Worm (Caenorhabditis elegans): Measurements from ENCODE around the gene alh-13.

- TF ChIP-seq nhr-11 (tag; optimal IDR thresholded peaks at IDR 0.05) (no peak), eyg-1 (tag; optimal IDR thresholded peaks at IDR 0.05) (no peak), fkh-10 (GFP tag; optimal IDR thresholded peaks at IDR 0.05) (no peak), pat-9 (tag; optimal IDR thresholded peaks at IDR 0.05) (no peak), pax-1 (tag; optimal IDR thresholded peaks at IDR 0.05) (no peak), mec-3 (tag; optimal IDR thresholded peaks at IDR 0.05; ENCODE audit: borderline replicate concordance) (no peak), unc-3 (GFP tag; conservative IDR thresholded peaks at IDR 0.05) (no peak), unc-3 (tag; optimal IDR thresholded peaks at IDR 0.05) (no peak), pha-2 (tag; optimal IDR thresholded peaks at IDR 0.05) (no peak)
Measured at ce11 chrX:12792554-12792953, 10.4 kb downstream of the alh-13 start, which contains the start of gene abf-5.
